Fruit fly (Drosophila melanogaster) whole organism, pupa: ENCODE data around the gene CG18788.

Experiments used
- CG10348 ChIP-seq: fragments of 200-800 bp; sonication (Bioruptor generic); IDR thresholded peaks from 2 replicates; pipeline ENCODE4 v1.3.6; 2022; ENCODE audit warnings: missing biosample characterization, missing genetic modification characterization
- CG12605 ChIP-seq: fragments of 200-800 bp; sonication (Bioruptor generic); IDR thresholded peaks from 2 replicates; pipeline ENCODE4 v1.3.6; 2022; ENCODE audit warnings: missing biosample characterization, missing genetic modification characterization
- CG13204 ChIP-seq: fragments of 200-800 bp; sonication (Bioruptor generic); optimal IDR thresholded peaks from 2 replicates; lab custom pipeline; 2018; ENCODE audit warnings: missing biosample characterization, mild to moderate bottlenecking, missing genetic modification characterization, moderate library complexity
- CG14655 ChIP-seq: fragments of 200-800 bp; sonication (Bioruptor generic); optimal IDR thresholded peaks from 3 replicates; lab custom pipeline; 2017; ENCODE audit warnings: mild to moderate bottlenecking, missing biosample characterization, missing genetic modification reagents, missing genetic modification characterization
- CG15710 ChIP-seq: fragments of 200-800 bp; sonication (Bioruptor generic); optimal IDR thresholded peaks from 2 replicates; lab custom pipeline; 2018; ENCODE audit warnings: missing biosample characterization, mild to moderate bottlenecking, missing genetic modification characterization, moderate library complexity
- CG17806 ChIP-seq: fragments of 200-800 bp; sonication (Bioruptor generic); optimal IDR thresholded peaks from 2 replicates; lab custom pipeline; 2018; ENCODE audit warnings: missing biosample characterization, mild to moderate bottlenecking, missing genetic modification characterization, moderate library complexity
- CG32121 ChIP-seq: fragments of 200-800 bp; sonication (Bioruptor generic); IDR thresholded peaks from 2 replicates; pipeline ENCODE4 v1.3.6; 2022; ENCODE audit warnings: missing biosample characterization, missing genetic modification characterization
- CG34367 ChIP-seq: fragments of 200-800 bp; sonication (Bioruptor generic); optimal IDR thresholded peaks from 2 replicates; lab custom pipeline; 2018; ENCODE audit warnings: missing biosample characterization, mild to moderate bottlenecking, missing genetic modification characterization
- CG4496 ChIP-seq: fragments of 200-800 bp; sonication (Bioruptor generic); IDR thresholded peaks from 3 replicates; pipeline ENCODE4 v1.3.6; 2022; ENCODE audit warnings: missing biosample characterization, missing genetic modification characterization
- CG8159 ChIP-seq: fragments of 200-800 bp; sonication (Bioruptor generic); optimal IDR thresholded peaks from 3 replicates; lab custom pipeline; 2018; ENCODE audit warnings: missing biosample characterization, mild to moderate bottlenecking, missing genetic modification characterization, moderate library complexity
- CG8301 ChIP-seq: fragments of 200-800 bp; sonication (Bioruptor generic); optimal IDR thresholded peaks from 2 replicates; lab custom pipeline; 2018; ENCODE audit warnings: missing biosample characterization, mild to moderate bottlenecking, missing genetic modification characterization
- CG9948 ChIP-seq: fragments of 200-800 bp; sonication (Bioruptor generic); optimal IDR thresholded peaks from 2 replicates; lab custom pipeline; 2018; ENCODE audit warnings: missing biosample characterization, mild to moderate bottlenecking, missing genetic modification characterization, moderate library complexity
- D1 ChIP-seq: fragments of 200-800 bp; sonication (Bioruptor generic); optimal IDR thresholded peaks from 2 replicates; lab custom pipeline; 2018; ENCODE audit warnings: missing biosample characterization, mild to moderate bottlenecking, missing genetic modification characterization, moderate library complexity
- EcR ChIP-seq: fragments of 200-800 bp; sonication (Bioruptor generic); optimal IDR thresholded peaks from 3 replicates; lab custom pipeline; 2019; ENCODE audit warnings: missing biosample characterization, missing genetic modification characterization, mild to moderate bottlenecking, moderate library complexity, missing genetic modification reagents
- Ets98B ChIP-seq: fragments of 200-800 bp; sonication (Bioruptor generic); IDR thresholded peaks from 2 replicates; pipeline ENCODE4 v1.3.6; 2022; ENCODE audit warnings: missing biosample characterization, missing genetic modification characterization
- Pif1A ChIP-seq: fragments of 200-800 bp; sonication (Bioruptor generic); optimal IDR thresholded peaks from 3 replicates; lab custom pipeline; 2016; ENCODE audit warnings: missing biosample characterization, missing genetic modification characterization
- Pif1B ChIP-seq: fragments of 200-800 bp; sonication (Bioruptor generic); optimal IDR thresholded peaks from 3 replicates; lab custom pipeline; 2016; ENCODE audit warnings: missing biosample characterization, missing genetic modification characterization
- Snoo ChIP-seq: fragments of 200-800 bp; sonication (Bioruptor generic); optimal IDR thresholded peaks from 3 replicates; lab custom pipeline; 2017; ENCODE audit warnings: missing biosample characterization, mild to moderate bottlenecking, missing genetic modification characterization, inconsistent platforms
- fd96Ca ChIP-seq: fragments of 200-800 bp; sonication (Bioruptor generic); IDR thresholded peaks from 3 replicates; pipeline ENCODE4 v1.3.6; 2022; ENCODE audit warnings: missing biosample characterization, missing genetic modification characterization
- gl ChIP-seq: fragments of 200-800 bp; sonication (Bioruptor generic); optimal IDR thresholded peaks from 2 replicates; lab custom pipeline; 2018; ENCODE audit warnings: missing biosample characterization, mild to moderate bottlenecking, missing genetic modification characterization
- rn ChIP-seq: fragments of 200-800 bp; sonication (Bioruptor generic); IDR thresholded peaks from 2 replicates; pipeline ENCODE4 v1.3.6; 2022; ENCODE audit warnings: missing biosample characterization, missing genetic modification characterization

CG18788 gene

dm6 chr2L:12038177-12038581 lies 4.2 kb downstream of the CG18788 start, which contains the start of gene Tom70:
Gene Tom70, minus strand, starts transcription at chr2L:12038511.
- TF ChIP-seq CG14655 (GFP tag; lab: Kevin White, UChicago) (no peak), CG8301 (tag; lab: Kevin White, UChicago) (no peak), gl (tag; lab: Kevin White, UChicago) (no peak), CG10348 (GFP tag; lab: Robert Waterston, UW) (no peak), fd96Ca (no peak), EcR (GFP tag; lab: Kevin White, UChicago) (no peak), CG8159 (tag; lab: Kevin White, UChicago) (no peak), Snoo (tag; lab: Kevin White, UChicago) (no peak), CG17806 (tag; lab: Kevin White, UChicago) (no peak), CG4496 (GFP tag; lab: Robert Waterston, UW) (no peak), CG15710 (tag; lab: Kevin White, UChicago) (no peak), CG32121 (GFP tag; lab: Robert Waterston, UW) (no peak)

dm6 chr2L:12040510-12040909 lies 6.5 kb downstream of the CG18788 start, which contains the start of gene CG6766:
Gene CG6766, minus strand, starts transcription at chr2L:12040689.
- TF ChIP-seq fd96Ca (no peak), CG34367 (tag; lab: Kevin White, UChicago) (no peak)
- TF ChIP-seq, all 21 proteins: peak for 0

- peak; percentile 76 for TF ChIP-seq CG15710 (tag; lab: Kevin White, UChicago)
- TF ChIP-seq fd96Ca: peak; percentile 81; the same call in 2 of the 3 replicates
- TF ChIP-seq CG10348 (GFP tag; lab: Robert Waterston, UW): no peak
- TF ChIP-seq Pif1A (GFP tag; lab: Kevin White, UChicago): peak; percentile 90
- TF ChIP-seq Pif1B: peak; percentile 82
- peak; percentile 68 for TF ChIP-seq D1
- peak; percentile 9 for TF ChIP-seq CG13204 (GFP tag; lab: Kevin White, UChicago)
- peak; percentile 60 for TF ChIP-seq CG9948 (tag; lab: Kevin White, UChicago)
- peak; percentile 80 for TF ChIP-seq CG32121 (GFP tag; lab: Robert Waterston, UW)
- peak; percentile 99 for TF ChIP-seq CG8159 (tag; lab: Kevin White, UChicago)
- TF ChIP-seq CG8301 (tag; lab: Kevin White, UChicago): peak; percentile 84
- TF ChIP-seq Ets98B (GFP tag; lab: Robert Waterston, UW): peak; percentile 85
- no peak for TF ChIP-seq CG14655 (GFP tag; lab: Kevin White, UChicago)
- peak; percentile 78 for TF ChIP-seq CG17806 (tag; lab: Kevin White, UChicago)
- TF ChIP-seq Snoo (tag; lab: Kevin White, UChicago): peak; percentile 71
- TF ChIP-seq rn: 0 out of 2 replicates have a peak, but pooled peaks have one; percentile 21
- peak; percentile 95 for TF ChIP-seq EcR (GFP tag; lab: Kevin White, UChicago)
- peak; percentile 90 for TF ChIP-seq CG4496 (GFP tag; lab: Robert Waterston, UW)
- peak; percentile 65 for TF ChIP-seq gl (tag; lab: Kevin White, UChicago)
- TF ChIP-seq CG12605 (GFP tag; lab: Robert Waterston, UW): peak; percentile 63
- TF ChIP-seq CG34367 (tag; lab: Kevin White, UChicago): peak; percentile 69
Observed at dm6 chr2L:12044613-12045350, 10.8 kb downstream of the CG18788 start, which contains the start of gene CG6785. Gene CG6785, minus strand, starts transcription at chr2L:12045200.

dm6 chr2L:12045578-12045940 lies 11.6 kb downstream of the CG18788 start:
- no peak for TF ChIP-seq CG32121 (GFP tag; lab: Robert Waterston, UW)

- TF ChIP-seq CG9948 (tag; lab: Kevin White, UChicago) (peak; percentile 72), fd96Ca (peak; percentile 86), Pif1B (peak; percentile 84), CG34367 (tag; lab: Kevin White, UChicago) (peak; percentile 73), CG17806 (tag; lab: Kevin White, UChicago) (peak; percentile 80), CG8159 (tag; lab: Kevin White, UChicago) (peak; percentile 88), CG10348 (GFP tag; lab: Robert Waterston, UW) (no peak), CG8301 (tag; lab: Kevin White, UChicago) (peak; percentile 72), CG32121 (GFP tag; lab: Robert Waterston, UW) (peak; percentile 86), EcR (GFP tag; lab: Kevin White, UChicago) (peak; percentile 72), Snoo (tag; lab: Kevin White, UChicago) (peak; percentile 92), D1 (peak; percentile 53), CG12605 (GFP tag; lab: Robert Waterston, UW) (peak; percentile 90), Ets98B (GFP tag; lab: Robert Waterston, UW) (peak; percentile 89), Pif1A (GFP tag; lab: Kevin White, UChicago) (peak; percentile 86), CG14655 (GFP tag; lab: Kevin White, UChicago) (peak; percentile 80), CG15710 (tag; lab: Kevin White, UChicago) (peak; percentile 86), CG13204 (GFP tag; lab: Kevin White, UChicago) (peak; percentile 39), CG4496 (GFP tag; lab: Robert Waterston, UW) (peak; percentile 92), gl (tag; lab: Kevin White, UChicago) (peak; percentile 20), rn (peak; percentile 74)
Observed at dm6 chr2L:12045941-12046855, 12.2 kb downstream of the CG18788 start, which contains the start of gene CG6770. Gene CG6770, minus strand, starts transcription at chr2L:12046118.
